ENCODE assay signal across 1 fruit fly cellular context in the genomic region with DNA sequence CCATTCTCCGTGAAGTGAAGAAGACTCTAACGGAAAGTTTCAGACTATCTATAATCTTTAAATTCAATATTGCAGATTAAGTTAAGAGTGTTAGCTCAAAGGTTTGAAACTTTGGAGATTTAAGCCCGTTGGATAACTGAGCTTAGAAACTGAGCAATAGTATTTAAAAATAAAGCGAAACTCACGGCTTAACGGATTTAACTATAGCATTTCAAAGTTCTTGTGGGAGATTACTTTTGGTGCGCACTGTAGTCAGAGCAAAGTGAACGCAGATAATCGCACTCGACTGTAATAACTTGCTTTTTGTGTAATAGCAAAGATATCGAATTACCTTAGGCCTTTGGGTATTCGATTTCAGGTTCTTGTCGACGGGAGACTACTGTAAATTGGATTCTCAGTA.
TF ChIP-seq lines count a peak whose summit lies in the region.

Gene mrt (minus strand): TSS at position 376 of the 400 bp plus-strand sequence.

TF ChIP-seq in whole organism, embryonic, 481 proteins besides CTCF, POLR2A, EP300 and RAD21 (continued from another document):
- TF ChIP-seq CG17328 (GFP tag; IDR thresholded peaks at IDR 0.05; lab: Robert Waterston, UW) (0 out of 2 replicates have a peak, but pooled peaks have one; percentile 43), CG4424 (GFP tag; optimal IDR thresholded peaks at IDR 0.05; lab: Kevin White, UChicago) (peak; percentile 57), HLH3B (GFP tag; IDR thresholded peaks at IDR 0.05; lab: Robert Waterston, UW) (0 out of 2 replicates have a peak, but pooled peaks have one; percentile 10), ranshi (GFP tag; IDR thresholded peaks at IDR 0.05; lab: Robert Waterston, UW) (peak; percentile 55; the same call in 1 of the 2 replicates), CG8359 (GFP tag; optimal IDR thresholded peaks at IDR 0.05; lab: Kevin White, UChicago; ENCODE audit: borderline replicate concordance) (no peak), HLH54F (GFP tag; optimal IDR thresholded peaks at IDR 0.05; lab: Kevin White, UChicago) (peak; percentile 55), Dip2 (GFP tag; IDR thresholded peaks at IDR 0.05; lab: Robert Waterston, UW) (no peak), ac (GFP tag; optimal IDR thresholded peaks at IDR 0.05; lab: Kevin White, UChicago) (no peak), CG4820 (GFP tag; optimal IDR thresholded peaks at IDR 0.05; lab: Kevin White, UChicago) (peak; percentile 14), Scr (GFP tag; IDR thresholded peaks at IDR 0.05; lab: Robert Waterston, UW; ENCODE audit: partially characterized antibody) (no peak), repo (GFP tag; optimal IDR thresholded peaks at IDR 0.05; lab: Kevin White, UChicago) (peak; percentile 7), CG10462 (GFP tag; optimal IDR thresholded peaks at IDR 0.05; lab: Kevin White, UChicago) (no peak), Atf3 (GFP tag; optimal IDR thresholded peaks at IDR 0.05; lab: Kevin White, UChicago) (no peak), wor (GFP tag; IDR thresholded peaks at IDR 0.05; lab: Robert Waterston, UW) (no peak), Doc2 (GFP tag; IDR thresholded peaks at IDR 0.05; lab: Robert Waterston, UW) (no peak), Opbp (GFP tag; IDR thresholded peaks at IDR 0.05; lab: Robert Waterston, UW; ENCODE audit: partially characterized antibody) (no peak), CG17385 (GFP tag; optimal IDR thresholded peaks at IDR 0.05; lab: Kevin White, UChicago) (peak; percentile 60), Doc3 (GFP tag; IDR thresholded peaks at IDR 0.05; lab: Robert Waterston, UW; ENCODE audit: partially characterized antibody) (no peak), MBD-R2 (GFP tag; IDR thresholded peaks at IDR 0.05; lab: Robert Waterston, UW) (peak; percentile 28; the same call in 1 of the 2 replicates), Oaz (GFP tag; IDR thresholded peaks at IDR 0.05; lab: Robert Waterston, UW) (no peak), Eip74EF (GFP tag; optimal IDR thresholded peaks at IDR 0.05; lab: Kevin White, UChicago) (peak in 1 of 2 experiments; percentile 11), Hmr (GFP tag; optimal IDR thresholded peaks at IDR 0.05; lab: Kevin White, UChicago) (peak; percentile 62), ATbp (GFP tag; optimal IDR thresholded peaks at IDR 0.05; lab: Kevin White, UChicago) (peak; percentile 11), Abd-B (GFP tag; optimal IDR thresholded peaks at IDR 0.05; lab: Kevin White, UChicago) (no peak), fd64A (GFP tag; optimal IDR thresholded peaks at IDR 0.05; lab: Kevin White, UChicago) (no peak), lov (optimal IDR thresholded peaks at IDR 0.05; lab: Kevin White, UChicago) (no peak), lov (GFP tag; IDR thresholded peaks at IDR 0.05; lab: Robert Waterston, UW) (no peak), Mes4 (GFP tag; optimal IDR thresholded peaks at IDR 0.05; lab: Kevin White, UChicago) (no peak), CG1603 (tag; optimal IDR thresholded peaks at IDR 0.05; lab: Kevin White, UChicago) (peak; percentile 31), gsb (GFP tag; IDR thresholded peaks at IDR 0.05; lab: Robert Waterston, UW) (no peak), CG34422 (GFP tag; IDR thresholded peaks at IDR 0.05; lab: Robert Waterston, UW) (peak; percentile 21; the same call in 1 of the 3 replicates), Chrac-16 (GFP tag; optimal IDR thresholded peaks at IDR 0.05; lab: Kevin White, UChicago) (peak; percentile 47), CG9215 (GFP tag; IDR thresholded peaks at IDR 0.05; lab: Robert Waterston, UW) (peak; percentile 40; the same call in 1 of the 2 replicates), CG12071 (GFP tag; optimal IDR thresholded peaks at IDR 0.05; lab: Kevin White, UChicago) (no peak), Aef1 (GFP tag; IDR thresholded peaks at IDR 0.05; lab: Robert Waterston, UW) (peak; percentile 34; the same call in 1 of the 3 replicates), ro (GFP tag; IDR thresholded peaks at IDR 0.05; lab: Robert Waterston, UW) (no peak), CG34376 (GFP tag; optimal IDR thresholded peaks at IDR 0.05; lab: Kevin White, UChicago) (peak; percentile 53), abd-A (tag; optimal IDR thresholded peaks at IDR 0.05; lab: Kevin White, UChicago) (no peak), amos (GFP tag; IDR thresholded peaks at IDR 0.05; lab: Robert Waterston, UW; ENCODE audit: partially characterized antibody) (peak; percentile 10; the same call in 1 of the 2 replicates), esg (GFP tag; conservative IDR thresholded peaks at IDR 0.05; lab: Robert Waterston, UW) (peak; percentile 38), Xbp1 (GFP tag; optimal IDR thresholded peaks at IDR 0.05; lab: Kevin White, UChicago) (peak; percentile 45), Dref (GFP tag; IDR thresholded peaks at IDR 0.05; lab: Robert Waterston, UW) (peak; percentile 35; the same call in 1 of the 2 replicates), pzg (GFP tag; optimal IDR thresholded peaks at IDR 0.05; lab: Kevin White, UChicago) (no peak), Drgx (GFP tag; IDR thresholded peaks at IDR 0.05; lab: Robert Waterston, UW) (peak; percentile 56; the same call in 1 of the 2 replicates), Gug (GFP tag; IDR thresholded peaks at IDR 0.05; lab: Robert Waterston, UW) (peak; percentile 32; the same call in 1 of the 4 replicates), CG1529 (GFP tag; optimal IDR thresholded peaks at IDR 0.05; lab: Kevin White, UChicago) (no peak), CG11504 (tag; optimal IDR thresholded peaks at IDR 0.05; lab: Kevin White, UChicago) (peak; percentile 63), CG10267 (tag; optimal IDR thresholded peaks at IDR 0.05; lab: Kevin White, UChicago) (peak; percentile 15), dati (GFP tag; IDR thresholded peaks at IDR 0.05; lab: Robert Waterston, UW) (no peak), Dll (GFP tag; IDR thresholded peaks at IDR 0.05; lab: Robert Waterston, UW; ENCODE audit: partially characterized antibody) (no peak), CG11093 (GFP tag; IDR thresholded peaks at IDR 0.05; lab: Robert Waterston, UW) (no peak), CG14014 (GFP tag; IDR thresholded peaks at IDR 0.05; lab: Robert Waterston, UW) (peak; percentile 50; the same call in 1 of the 2 replicates), CG3281 (GFP tag; optimal IDR thresholded peaks at IDR 0.05; lab: Kevin White, UChicago) (peak; percentile 79), row (GFP tag; IDR thresholded peaks at IDR 0.05; lab: Robert Waterston, UW) (peak; percentile 88), CG17829 (tag; optimal IDR thresholded peaks at IDR 0.05; lab: Kevin White, UChicago) (peak; percentile 32), CG8388 (GFP tag; optimal IDR thresholded peaks at IDR 0.05; lab: Kevin White, UChicago) (peak; percentile 100), yki (optimal IDR thresholded peaks at IDR 0.05; lab: Kevin White, UChicago) (no peak), NFAT (GFP tag; IDR thresholded peaks at IDR 0.05; lab: Robert Waterston, UW) (peak; percentile 53; the same call in 1 of the 2 replicates), Mrtf (GFP tag; IDR thresholded peaks at IDR 0.05; lab: Robert Waterston, UW) (peak; percentile 19; the same call in 1 of the 3 replicates), ash1 (GFP tag; optimal IDR thresholded peaks at IDR 0.05; lab: Kevin White, UChicago) (no peak), CG8290 (GFP tag; optimal IDR thresholded peaks at IDR 0.05; lab: Kevin White, UChicago) (peak; percentile 21), CG8290 (tag; optimal IDR thresholded peaks at IDR 0.05; lab: Kevin White, UChicago) (peak in 1 of 2 experiments; percentile 55), CG5180 (GFP tag; optimal IDR thresholded peaks at IDR 0.05; lab: Kevin White, UChicago) (no peak), CG12236 (GFP tag; optimal IDR thresholded peaks at IDR 0.05; lab: Kevin White, UChicago) (no peak), Hr3 (GFP tag; optimal IDR thresholded peaks at IDR 0.05; lab: Kevin White, UChicago) (peak; percentile 20), mam (GFP tag; optimal IDR thresholded peaks at IDR 0.05; lab: Kevin White, UChicago) (peak; percentile 66), salm (tag; optimal IDR thresholded peaks at IDR 0.05; lab: Kevin White, UChicago) (peak; percentile 17), zfh2 (GFP tag; optimal IDR thresholded peaks at IDR 0.05; lab: Kevin White, UChicago) (peak; percentile 73), wdn (GFP tag; IDR thresholded peaks at IDR 0.05; lab: Robert Waterston, UW) (0 out of 2 replicates have a peak, but pooled peaks have one; percentile 6), usp (GFP tag; optimal IDR thresholded peaks at IDR 0.05; lab: Kevin White, UChicago) (no peak), jumu (GFP tag; optimal IDR thresholded peaks at IDR 0.05; lab: Kevin White, UChicago) (peak; percentile 18), danr (GFP tag; IDR thresholded peaks at IDR 0.05; lab: Robert Waterston, UW) (no peak), CG2120 (GFP tag; optimal IDR thresholded peaks at IDR 0.05; lab: Kevin White, UChicago) (peak; percentile 85), CG15696 (tag; optimal IDR thresholded peaks at IDR 0.05; lab: Kevin White, UChicago) (no peak), CG18476 (GFP tag; optimal IDR thresholded peaks at IDR 0.05; lab: Kevin White, UChicago) (peak; percentile 35), BEAF-32 (GFP tag; optimal IDR thresholded peaks at IDR 0.05; lab: Kevin White, UChicago) (no peak), seq (GFP tag; IDR thresholded peaks at IDR 0.05; lab: Robert Waterston, UW) (0 out of 2 replicates have a peak, but pooled peaks have one; percentile 33), unpg (GFP tag; optimal IDR thresholded peaks at IDR 0.05; lab: Kevin White, UChicago) (peak; percentile 56), HLH4C (GFP tag; IDR thresholded peaks at IDR 0.05; lab: Robert Waterston, UW; ENCODE audit: partially characterized antibody) (no peak; the same call in 2 of the 3 replicates), lilli (GFP tag; optimal IDR thresholded peaks at IDR 0.05; lab: Kevin White, UChicago) (peak; percentile 83), CG7357 (GFP tag; IDR thresholded peaks at IDR 0.05; lab: Robert Waterston, UW) (peak; percentile 43; the same call in 1 of the 3 replicates), Blimp-1 (GFP tag; optimal IDR thresholded peaks at IDR 0.05; lab: Kevin White, UChicago) (peak; percentile 11), vfl (GFP tag; optimal IDR thresholded peaks at IDR 0.05; lab: Kevin White, UChicago) (peak; percentile 24), Usf (GFP tag; optimal IDR thresholded peaks at IDR 0.05; lab: Kevin White, UChicago) (peak; percentile 6), gro (GFP tag; optimal IDR thresholded peaks at IDR 0.05; lab: Kevin White, UChicago) (peak; percentile 36), Max (GFP tag; optimal IDR thresholded peaks at IDR 0.05; lab: Kevin White, UChicago) (peak; percentile 34), sd (tag; optimal IDR thresholded peaks at IDR 0.05; lab: Kevin White, UChicago) (no peak), CG2202 (tag; optimal IDR thresholded peaks at IDR 0.05; lab: Kevin White, UChicago) (no peak), Hr78 (GFP tag; optimal IDR thresholded peaks at IDR 0.05; lab: Kevin White, UChicago) (no peak), tap (tag; optimal IDR thresholded peaks at IDR 0.05; lab: Kevin White, UChicago) (no peak), CG3838 (GFP tag; optimal IDR thresholded peaks at IDR 0.05; lab: Kevin White, UChicago) (no peak), dysf (GFP tag; IDR thresholded peaks at IDR 0.05; lab: Robert Waterston, UW) (peak; percentile 50; the same call in 1 of the 3 replicates), CG4360 (GFP tag; IDR thresholded peaks at IDR 0.05; lab: Robert Waterston, UW) (no peak), GATAe (GFP tag; conservative IDR thresholded peaks at IDR 0.05; lab: Robert Waterston, UW) (no peak), TFAM (GFP tag; optimal IDR thresholded peaks at IDR 0.05; lab: Kevin White, UChicago) (no peak), CG33213 (GFP tag; optimal IDR thresholded peaks at IDR 0.05; lab: Kevin White, UChicago) (peak; percentile 44), CG31441 (GFP tag; IDR thresholded peaks at IDR 0.05; lab: Robert Waterston, UW) (0 out of 2 replicates have a peak, but pooled peaks have one; percentile 27), p53 (GFP tag; optimal IDR thresholded peaks at IDR 0.05; lab: Kevin White, UChicago) (no peak), CG8478 (optimal IDR thresholded peaks at IDR 0.05; lab: Kevin White, UChicago) (no peak), stc (GFP tag; IDR thresholded peaks at IDR 0.05; lab: Robert Waterston, UW) (no peak), CrebB (tag; optimal IDR thresholded peaks at IDR 0.05; lab: Kevin White, UChicago) (peak; percentile 42), HmgZ (tag; optimal IDR thresholded peaks at IDR 0.05; lab: Kevin White, UChicago) (peak; percentile 35), CG3847 (GFP tag; IDR thresholded peaks at IDR 0.05; lab: Robert Waterston, UW) (peak; percentile 46), vnd (GFP tag; IDR thresholded peaks at IDR 0.05; lab: Robert Waterston, UW; ENCODE audit: partially characterized antibody) (no peak), exex (tag; optimal IDR thresholded peaks at IDR 0.05; lab: Kevin White, UChicago) (no peak), crol (GFP tag; IDR thresholded peaks at IDR 0.05; lab: Robert Waterston, UW) (no peak), CG12744 (GFP tag; optimal IDR thresholded peaks at IDR 0.05; lab: Kevin White, UChicago) (peak; percentile 27), Tbp (GFP tag; optimal IDR thresholded peaks at IDR 0.05; lab: Kevin White, UChicago) (no peak), gem (tag; optimal IDR thresholded peaks at IDR 0.05; lab: Kevin White, UChicago) (peak; percentile 66), tin (GFP tag; optimal IDR thresholded peaks at IDR 0.05; lab: Kevin White, UChicago) (peak; percentile 39), sc (optimal IDR thresholded peaks at IDR 0.05; lab: Kevin White, UChicago) (no peak), sc (GFP tag; optimal IDR thresholded peaks at IDR 0.05; lab: Kevin White, UChicago) (no peak), CG2875 (GFP tag; optimal IDR thresholded peaks at IDR 0.05; lab: Kevin White, UChicago) (no peak), CG15073 (GFP tag; optimal IDR thresholded peaks at IDR 0.05; lab: Kevin White, UChicago) (no peak), Lpt (GFP tag; optimal IDR thresholded peaks at IDR 0.05; lab: Kevin White, UChicago) (no peak), CG13296 (GFP tag; optimal IDR thresholded peaks at IDR 0.05; lab: Kevin White, UChicago) (no peak)
